Worm (Caenorhabditis elegans): ENCODE results near the gene C56A3.4.

DNA sequence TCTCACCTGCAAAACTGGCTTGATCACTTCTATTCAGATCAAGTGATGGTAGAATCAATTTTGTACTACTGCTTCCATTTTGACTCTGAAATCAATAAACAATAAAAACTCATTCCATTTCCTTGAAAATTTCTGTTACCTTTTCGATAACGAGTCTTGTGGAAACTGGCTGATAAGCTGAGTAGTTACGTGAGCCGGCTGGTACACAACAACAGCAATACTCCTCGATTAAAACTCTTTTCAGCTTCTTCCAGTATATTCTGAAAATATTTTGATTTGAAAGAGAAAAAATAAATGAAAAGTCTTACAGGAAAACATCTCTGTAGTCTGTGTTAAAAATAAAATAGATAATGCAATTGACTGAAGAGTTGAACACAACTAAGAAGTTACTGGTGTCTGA, 19.1 kb downstream of the C56A3.4 start:
- TF ChIP-seq ceh-28 (tag; optimal IDR thresholded peaks at IDR 0.05): no peak
- TF ChIP-seq unc-62 (GFP tag; optimal IDR thresholded peaks at IDR 0.05): no peak
- TF ChIP-seq nhr-76 (tag; optimal IDR thresholded peaks at IDR 0.05): no peak
- TF ChIP-seq skn-1 (tag; optimal IDR thresholded peaks at IDR 0.05): no peak
- TF ChIP-seq snpc-4 (tag; optimal IDR thresholded peaks at IDR 0.05): no peak
- TF ChIP-seq R02D3.7 (tag; optimal IDR thresholded peaks at IDR 0.05): no peak
- no peak for TF ChIP-seq nhr-237 (tag; optimal IDR thresholded peaks at IDR 0.05)
- no peak for TF ChIP-seq daf-12 (tag; optimal IDR thresholded peaks at IDR 0.05)
- no peak for TF ChIP-seq ztf-11 (tag; optimal IDR thresholded peaks at IDR 0.05)
- no peak for TF ChIP-seq egl-5 (tag; optimal IDR thresholded peaks at IDR 0.05)
- no peak for TF ChIP-seq nhr-77 (tag; optimal IDR thresholded peaks at IDR 0.05)
